Worm (Caenorhabditis elegans): ENCODE results near the gene R10E4.6.

The R10E4.6 gene

DNA sequence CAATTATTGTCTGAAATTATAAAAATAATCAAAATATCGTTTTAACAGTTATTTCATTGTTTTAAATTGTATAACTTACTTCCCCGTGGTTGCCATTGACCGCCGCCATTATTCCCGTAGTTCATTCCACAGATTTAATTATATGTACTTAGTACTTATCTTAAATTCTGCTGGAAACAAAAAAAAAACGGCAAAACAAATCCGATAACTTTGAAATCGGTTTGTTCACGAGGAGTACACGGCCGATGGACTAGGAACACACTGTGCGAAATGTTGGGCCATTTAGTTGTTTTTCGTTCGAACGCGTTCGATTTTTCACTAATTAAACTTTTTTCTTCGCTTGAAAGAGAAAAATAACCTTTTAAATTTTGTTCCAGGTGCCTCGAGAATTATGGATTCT, 49.9 kb downstream of the R10E4.6 start, which contains the start of the genes B0285.3 and lcmt-1 (continued):
- TF ChIP-seq sup-37 (GFP tag; optimal IDR thresholded peaks at IDR 0.05) (no peak), ceh-8 (GFP tag; optimal IDR thresholded peaks at IDR 0.05) (no peak), lir-3 (tag; optimal IDR thresholded peaks at IDR 0.05; ENCODE audit: poor library complexity) (peak; percentile 87), snpc-4 (tag; optimal IDR thresholded peaks at IDR 0.05) (peak; percentile 23), grh-1 (GFP tag; IDR thresholded peaks at IDR 0.05) (no peak), C34B4.2 (tag; optimal IDR thresholded peaks at IDR 0.05) (no peak), rnt-1 (tag; optimal IDR thresholded peaks at IDR 0.05) (peak; percentile 94), zag-1 (tag; optimal IDR thresholded peaks at IDR 0.05) (no peak), elt-2 (tag; optimal IDR thresholded peaks at IDR 0.05) (no peak), ama-1 (optimal IDR thresholded peaks at IDR 0.05) (no peak), swsn-7 (tag; optimal IDR thresholded peaks at IDR 0.05) (peak; percentile 61), unc-86 (tag; optimal IDR thresholded peaks at IDR 0.05) (peak; percentile 31), nhr-90 (tag; optimal IDR thresholded peaks at IDR 0.05; ENCODE audit: poor library complexity) (peak; percentile 70), ceh-63 (GFP tag; optimal IDR thresholded peaks at IDR 0.05) (no peak), nhr-77 (tag; optimal IDR thresholded peaks at IDR 0.05) (no peak), nhr-71 (tag; optimal IDR thresholded peaks at IDR 0.05) (peak; percentile 73), dsc-1 (tag; optimal IDR thresholded peaks at IDR 0.05) (peak; percentile 75), alr-1 (tag; optimal IDR thresholded peaks at IDR 0.05; ENCODE audit: borderline replicate concordance) (no peak), elt-3 (tag; optimal IDR thresholded peaks at IDR 0.05) (no peak), fkh-8 (tag; optimal IDR thresholded peaks at IDR 0.05) (peak; percentile 38), efl-1 (optimal IDR thresholded peaks at IDR 0.05) (peak; percentile 37 to 63), efl-1 (GFP tag; optimal IDR thresholded peaks at IDR 0.05 in 1 of 2) (peak; percentile 63 to 95), tlp-1 (tag; optimal IDR thresholded peaks at IDR 0.05) (no peak), hpl-2 (GFP tag; optimal IDR thresholded peaks at IDR 0.05) (no peak), unc-130 (tag; optimal IDR thresholded peaks at IDR 0.05) (no peak), ztf-11 (tag; optimal IDR thresholded peaks at IDR 0.05) (peak in 1 of 2 experiments; percentile 84), mep-1 (tag; optimal IDR thresholded peaks at IDR 0.05) (peak; percentile 70), tbx-2 (tag; optimal IDR thresholded peaks at IDR 0.05) (peak; percentile 69), nhr-85 (tag) (peak; percentile 82), Y116A8C.19 (tag; optimal IDR thresholded peaks at IDR 0.05; ENCODE audit: borderline replicate concordance) (no peak), unc-98 (GFP tag; IDR thresholded peaks at IDR 0.05) (no peak), lsy-2 (tag; optimal IDR thresholded peaks at IDR 0.05) (peak; percentile 51 to 59), ceh-90 (tag; optimal IDR thresholded peaks at IDR 0.05) (peak; percentile 84), pqm-1 (tag; optimal IDR thresholded peaks at IDR 0.05) (no peak), dpl-1 (GFP tag; optimal IDR thresholded peaks at IDR 0.05) (peak; percentile 24 to 60 (median 50))
